Worm (Caenorhabditis elegans) whole organism, L3 larva: Measurements from ENCODE around the gene srg-60.

Source experiments
- ceh-16 ChIP-seq: sonication (generic microtip); optimal IDR thresholded peaks from 2 replicates; lab custom pipeline; 2017; ENCODE audit warnings: missing biosample characterization, missing genetic modification characterization
- egl-5 ChIP-seq: fragments of 150-350 bp; optimal IDR thresholded peaks from 2 replicates; lab custom pipeline; 2017; ENCODE audit warnings: missing biosample characterization, missing genetic modification reagents, missing genetic modification characterization, inconsistent platforms
- nhr-237 ChIP-seq: fragments of 150-350 bp; optimal IDR thresholded peaks from 2 replicates; lab custom pipeline; 2014; ENCODE audit warnings: missing biosample characterization, missing genetic modification characterization
- sea-2 ChIP-seq: fragments of 150-350 bp; sonication (generic microtip); optimal IDR thresholded peaks from 4 replicates; lab custom pipeline; 2014; ENCODE audit warnings: missing biosample characterization, missing genetic modification reagents, missing genetic modification characterization
- skn-1 ChIP-seq: fragments of 150-350 bp; optimal IDR thresholded peaks from 2 replicates; lab custom pipeline; 2014; ENCODE audit warnings: missing biosample characterization, missing genetic modification characterization
- ztf-11 ChIP-seq: fragments of 150-350 bp; optimal IDR thresholded peaks from 2 replicates; lab custom pipeline; 2014; ENCODE audit warnings: missing biosample characterization, missing genetic modification characterization

DNA sequence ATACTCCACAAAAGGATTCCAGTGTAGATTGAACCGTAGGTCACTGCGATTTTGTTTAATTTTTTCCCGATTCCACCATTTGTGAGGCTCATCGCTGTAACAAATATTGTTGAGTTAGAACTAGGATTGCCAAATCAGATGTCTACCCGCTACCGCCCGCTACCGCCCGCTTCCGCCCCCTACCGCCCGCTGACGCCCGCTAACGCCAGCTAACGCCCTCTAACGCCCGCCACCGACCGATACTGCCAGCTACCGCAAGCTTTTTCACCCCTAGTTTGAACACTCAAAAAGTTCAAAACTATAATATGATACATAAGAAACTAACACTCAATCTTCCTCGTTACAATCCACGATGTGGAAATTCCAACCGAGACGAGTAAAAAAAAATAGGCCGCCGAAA lies 36.0 kb upstream of the srg-60 start:
- TF ChIP-seq egl-5 (tag; lab: Kevin White, UChicago), result no peak
- TF ChIP-seq ceh-16 (tag; lab: Kevin White, UChicago), result no peak
- no peak for TF ChIP-seq ztf-11 (tag; lab: Kevin White, UChicago)
- TF ChIP-seq skn-1 (tag; lab: Kevin White, UChicago), result no peak
- no peak for TF ChIP-seq nhr-237 (tag; lab: Kevin White, UChicago)
- no peak for TF ChIP-seq sea-2 (GFP tag; lab: Kevin White, UChicago)
